Worm (Caenorhabditis elegans) whole organism, L2 larva: ENCODE measurements around the gene trp-1.

Source experiments
- aly-2 ChIP-seq: fragments of 150-350 bp; optimal IDR thresholded peaks from 2 replicates; lab custom pipeline; 2014; ENCODE audit warnings: missing biosample characterization, missing genetic modification characterization
- ceh-16 ChIP-seq: fragments of 150-350 bp; optimal IDR thresholded peaks from 2 replicates; lab custom pipeline; 2014; ENCODE audit warnings: missing biosample characterization, missing genetic modification characterization
- lin-11 ChIP-seq: fragments of 150-350 bp; sonication (generic microtip); optimal IDR thresholded peaks from 2 replicates; lab custom pipeline; 2014; ENCODE audit warnings: missing biosample characterization, missing genetic modification characterization, inconsistent platforms, mixed read lengths
- nhr-12 ChIP-seq: fragments of 150-350 bp; optimal IDR thresholded peaks from 2 replicates; lab custom pipeline; 2014; ENCODE audit warnings: missing biosample characterization, missing genetic modification characterization

- TF ChIP-seq ceh-16 (tag; lab: Kevin White, UChicago), result no peak
- TF ChIP-seq nhr-12 (tag; lab: Kevin White, UChicago), result no peak
- no peak for TF ChIP-seq aly-2
- TF ChIP-seq lin-11 (tag; lab: Kevin White, UChicago), result no peak
These were observed 38.4 kb downstream of the trp-1 start for ce11 chrIII:8573301-8573700.
